Fruit fly (Drosophila melanogaster) whole organism, wandering third instar larva: ENCODE data around the gene CG32655.

ENCODE experiments used
- Dif ChIP-seq: fragments of 200-275, 200-300 bp; sonication (Bioruptor generic); optimal IDR thresholded peaks from 2 replicates; lab custom pipeline; 2018; ENCODE audit warnings: missing biosample characterization, missing genetic modification characterization; ENCODE audit not compliant: partially characterized antibody
- GATAd ChIP-seq: sonication (Bioruptor generic); optimal IDR thresholded peaks from 2 replicates; lab custom pipeline; 2016; ENCODE audit warnings: missing biosample characterization, missing genetic modification characterization
- Hnf4 ChIP-seq: fragments of 200-800 bp; sonication (Bioruptor generic); optimal IDR thresholded peaks from 2 replicates; lab custom pipeline; 2016; ENCODE audit warnings: missing biosample characterization, mild to moderate bottlenecking, missing genetic modification characterization
- Mio ChIP-seq: sonication (Bioruptor generic); optimal IDR thresholded peaks from 2 replicates; lab custom pipeline; 2016; ENCODE audit warnings: missing biosample characterization, missing genetic modification characterization
- fru ChIP-seq: fragments of 200-800 bp; sonication (Bioruptor generic); optimal IDR thresholded peaks from 3 replicates; lab custom pipeline; 2016; ENCODE audit warnings: missing biosample characterization, mild to moderate bottlenecking, missing genetic modification characterization
- h ChIP-seq: fragments of 200-800 bp; sonication (Bioruptor generic); optimal IDR thresholded peaks from 3 replicates; lab custom pipeline; 2016; ENCODE audit warnings: missing biosample characterization, mild to moderate bottlenecking, missing genetic modification characterization
- pan ChIP-seq: fragments of >200 bp; optimal IDR thresholded peaks from 2 replicates; lab custom pipeline; 2017
- psq ChIP-seq: fragments of 200-800 bp; sonication (Bioruptor generic); optimal IDR thresholded peaks from 3 replicates; lab custom pipeline; 2017; ENCODE audit warnings: missing biosample characterization, mild to moderate bottlenecking, missing genetic modification characterization, moderate library complexity
- usp ChIP-seq: fragments of >200 bp; optimal IDR thresholded peaks from 2 replicates; lab custom pipeline; 2017; ENCODE audit warnings: missing biosample characterization, missing genetic modification characterization

DNA sequence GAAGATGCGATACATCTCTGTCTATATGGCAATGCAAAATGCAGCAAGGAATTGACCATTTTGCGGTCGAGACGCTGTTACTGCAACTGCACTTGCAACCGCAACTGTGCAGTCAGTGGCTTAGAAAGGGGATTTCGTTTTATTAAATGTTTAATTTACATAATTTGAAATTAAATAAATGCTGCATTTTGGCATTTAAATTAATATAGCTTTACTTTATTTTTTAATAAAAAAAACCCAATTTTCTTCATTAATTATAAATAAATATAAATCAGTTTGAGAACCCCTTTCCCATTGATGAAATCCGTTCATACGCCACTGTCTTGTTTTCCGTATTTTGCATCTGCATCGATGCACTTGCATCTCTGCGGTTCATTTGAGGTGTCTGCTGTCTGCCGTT, 7.7 kb downstream of the CG32655 start:
- TF ChIP-seq h (no peak), Dif (GFP tag; lab: Kevin White, UChicago) (no peak), usp (no peak), pan (lab: Kevin White, UChicago) (no peak), fru (GFP tag; lab: Kevin White, UChicago) (no peak), GATAd (GFP tag; lab: Kevin White, UChicago) (no peak), Mio (GFP tag; lab: Kevin White, UChicago) (no peak), psq (GFP tag; lab: Kevin White, UChicago) (no peak), Hnf4 (GFP tag; lab: Kevin White, UChicago) (no peak)
